Fruit fly (Drosophila melanogaster) ovary, adult (tissue): Measurements from ENCODE around the gene Mcr.

Source experiments
- CG17801 ChIP-seq: fragments of 200-800 bp; optimal IDR thresholded peaks from 2 replicates; lab custom pipeline; 2019; ENCODE audit warnings: missing biosample characterization, mild to moderate bottlenecking, missing genetic modification characterization, moderate library complexity; ENCODE audit not compliant: partially characterized antibody

Mcr gene

dm6 chr2L:8082692-8083412 is at the start of gene Mcr:
TSS of gene Mcr (minus strand) at chr2L:8082982.
- TF ChIP-seq CG17801 (GFP tag; lab: Kevin White, UChicago) = peak; percentile 14

- TF ChIP-seq CG17801 (GFP tag; lab: Kevin White, UChicago) = no peak
Measured at dm6 chr2L:8130729-8131128, 47.9 kb upstream of the Mcr start.

dm6 chr2L:8129996-8130641 is 47.3 kb upstream of the Mcr start:
- no peak for TF ChIP-seq CG17801 (GFP tag; lab: Kevin White, UChicago)

dm6 chr2L:8128911-8129310 is 46.1 kb upstream of the Mcr start:
- TF ChIP-seq CG17801 (GFP tag; lab: Kevin White, UChicago) = no peak

dm6 chr2L:8126849-8127602 is 44.2 kb upstream of the Mcr start, which contains the start of the genes CG12375 and CG8668:
TSS of gene CG12375 (minus strand) at chr2L:8126890.
TSS of gene CG8668 (plus strand) at chr2L:8127001.
- TF ChIP-seq CG17801 (GFP tag; lab: Kevin White, UChicago) = peak; percentile 71

- peak; percentile 14 for TF ChIP-seq CG17801 (GFP tag; lab: Kevin White, UChicago)
Measured at dm6 chr2L:8123711-8124379, 41.1 kb upstream of the Mcr start, which contains the start of the genes mon2 and CG8673. TSS of gene mon2 (minus strand) at chr2L:8124010. TSS of gene CG8673 (plus strand) at chr2L:8124329.

dm6 chr2L:8116632-8117193 is 33.9 kb upstream of the Mcr start:
- no peak for TF ChIP-seq CG17801 (GFP tag; lab: Kevin White, UChicago)

- no peak for TF ChIP-seq CG17801 (GFP tag; lab: Kevin White, UChicago)
Measured at dm6 chr2L:8110549-8111438, 28.0 kb upstream of the Mcr start.

- TF ChIP-seq CG17801 (GFP tag; lab: Kevin White, UChicago) = no peak
Measured at dm6 chr2L:8104706-8105105, 21.9 kb upstream of the Mcr start.

- no peak for TF ChIP-seq CG17801 (GFP tag; lab: Kevin White, UChicago)
Measured at dm6 chr2L:8104094-8104493, 21.3 kb upstream of the Mcr start.

dm6 chr2L:8103073-8103472 is 20.3 kb upstream of the Mcr start:
- TF ChIP-seq CG17801 (GFP tag; lab: Kevin White, UChicago) = no peak

dm6 chr2L:8100489-8101352 is 17.9 kb upstream of the Mcr start:
- peak; percentile 22 for TF ChIP-seq CG17801 (GFP tag; lab: Kevin White, UChicago)
